Fruit fly (Drosophila melanogaster) whole organism, embryonic: Measurements from ENCODE around the gene Cep290.
A peak's percentile ranks its signal among the peaks of the same experiment; 100 is the strongest.

Experiments used
- Antp ChIP-seq: fragments of 200-800 bp; sonication (Bioruptor generic); optimal IDR thresholded peaks from 3 replicates; lab custom pipeline; 2016; ENCODE audit warnings: missing biosample characterization, missing genetic modification characterization
- CG11456 ChIP-seq: fragments of 200-800 bp; sonication (Bioruptor generic); IDR thresholded peaks from 3 replicates; pipeline ENCODE4 v1.3.6; 2022; ENCODE audit warnings: missing biosample characterization, missing genetic modification characterization
- CG11504 ChIP-seq: fragments of 200-800 bp; sonication (Bioruptor generic); optimal IDR thresholded peaks from 3 replicates; lab custom pipeline; 2019; ENCODE audit warnings: missing biosample characterization, mild to moderate bottlenecking, missing genetic modification characterization, moderate library complexity
- CG11696 ChIP-seq: fragments of 200-800 bp; sonication (Bioruptor generic); IDR thresholded peaks from 2 replicates; pipeline ENCODE4 v1.3.6; 2022; ENCODE audit warnings: missing biosample characterization, missing genetic modification characterization
- CG11723 ChIP-seq: fragments of 200-800 bp; sonication (Bioruptor generic); optimal IDR thresholded peaks from 2 replicates; lab custom pipeline; 2017; ENCODE audit warnings: missing biosample characterization, mild to moderate bottlenecking, missing genetic modification characterization
- CG12769 ChIP-seq: fragments of 200-800 bp; sonication (Bioruptor generic); optimal IDR thresholded peaks from 2 replicates; lab custom pipeline; 2019; ENCODE audit warnings: missing biosample characterization, mild to moderate bottlenecking, missing genetic modification characterization, moderate library complexity
- CG14441 ChIP-seq: fragments of 200-800 bp; sonication (Bioruptor generic); IDR thresholded peaks from 2 replicates; pipeline ENCODE4 v1.3.6; 2022; ENCODE audit warnings: missing biosample characterization, missing genetic modification characterization
- CG16863 ChIP-seq: fragments of 200-800 bp; sonication (Bioruptor generic); optimal IDR thresholded peaks from 3 replicates; lab custom pipeline; 2016; ENCODE audit warnings: missing biosample characterization, missing genetic modification characterization
- CG17328 ChIP-seq: fragments of 200-800 bp; sonication (Bioruptor generic); IDR thresholded peaks from 2 replicates; pipeline ENCODE4 v1.3.6; 2022; ENCODE audit warnings: missing biosample characterization, missing genetic modification characterization
- CG2199 ChIP-seq: fragments of 200-800 bp; sonication (Bioruptor generic); IDR thresholded peaks from 3 replicates; pipeline ENCODE4 v1.3.6; 2022; ENCODE audit warnings: missing biosample characterization, missing genetic modification characterization
- CG31441 ChIP-seq: fragments of 200-800 bp; sonication (Bioruptor generic); IDR thresholded peaks from 2 replicates; pipeline ENCODE4 v1.3.6; 2022; ENCODE audit warnings: missing biosample characterization, missing genetic modification characterization
- CG3407 ChIP-seq: fragments of 200-800 bp; sonication (Bioruptor generic); optimal IDR thresholded peaks from 2 replicates; lab custom pipeline; 2018; ENCODE audit warnings: missing biosample characterization, mild to moderate bottlenecking, missing genetic modification characterization
- CG3726 ChIP-seq: fragments of 200-800 bp; sonication (Bioruptor generic); IDR thresholded peaks from 3 replicates; pipeline ENCODE4, ENCODE4 v1.3.6; 2022; ENCODE audit warnings: missing biosample characterization, missing genetic modification characterization
- CG3838 ChIP-seq: fragments of 200-800 bp; sonication (Bioruptor generic); optimal IDR thresholded peaks from 3 replicates; lab custom pipeline; 2016; ENCODE audit warnings: missing biosample characterization, missing genetic modification characterization
- CG4617 ChIP-seq: fragments of 200-800 bp; sonication (Bioruptor generic); optimal IDR thresholded peaks from 3 replicates; lab custom pipeline; 2016; ENCODE audit warnings: missing biosample characterization, missing genetic modification characterization, borderline replicate concordance
- CG5953 ChIP-seq: fragments of 200-800 bp; sonication (Bioruptor generic); IDR thresholded peaks from 2 replicates; pipeline ENCODE4 v1.3.6; 2022; ENCODE audit warnings: missing biosample characterization, missing genetic modification characterization
- CG6654 ChIP-seq: fragments of 200-800 bp; sonication (Bioruptor generic); optimal IDR thresholded peaks from 2 replicates; lab custom pipeline; 2017; ENCODE audit warnings: missing biosample characterization, mild to moderate bottlenecking, missing genetic modification characterization
- CG7556 ChIP-seq: fragments of 200-800 bp; sonication (Bioruptor generic); optimal IDR thresholded peaks from 2 replicates; lab custom pipeline; 2017; ENCODE audit warnings: missing biosample characterization, mild to moderate bottlenecking, missing genetic modification characterization
- CG8388 ChIP-seq: fragments of 200-800 bp; sonication (Bioruptor generic); optimal IDR thresholded peaks from 2 replicates; lab custom pipeline; 2019; ENCODE audit warnings: missing biosample characterization, mild to moderate bottlenecking, missing genetic modification characterization, moderate library complexity
- Dll ChIP-seq: fragments of 200-800 bp; sonication (Bioruptor generic); IDR thresholded peaks from 4 replicates; pipeline ENCODE4 v1.3.6; 2022; ENCODE audit warnings: missing biosample characterization, missing genetic modification characterization; ENCODE audit not compliant: partially characterized antibody
- Gug ChIP-seq: fragments of 200-800 bp; sonication (Bioruptor generic); IDR thresholded peaks from 4 replicates; pipeline ENCODE4 v1.3.6; 2022; ENCODE audit warnings: missing biosample characterization, missing genetic modification characterization
- Hand ChIP-seq: fragments of 200-800 bp; sonication (Bioruptor generic); optimal IDR thresholded peaks from 2 replicates; lab custom pipeline; 2017; ENCODE audit warnings: mild to moderate bottlenecking, missing biosample characterization, missing genetic modification reagents, missing genetic modification characterization
- Hey ChIP-seq: fragments of 200-800 bp; sonication (Bioruptor generic); optimal IDR thresholded peaks from 3 replicates; lab custom pipeline; 2018; ENCODE audit warnings: missing biosample characterization, mild to moderate bottlenecking, missing genetic modification characterization
- Hr51 ChIP-seq, 2 experiments: fragments of 200-800 bp; sonication (Bioruptor generic); optimal IDR thresholded peaks; 2 replicates in 1 of 2; 3 replicates in 1 of 2; lab custom pipeline; 2016 to 2018; ENCODE audit warnings: missing biosample characterization in 2 of 2, missing genetic modification characterization in 2 of 2, mild to moderate bottlenecking in 1 of 2, moderate library complexity in 1 of 2
- Lim3 ChIP-seq: fragments of 200-800 bp; sonication (Bioruptor generic); IDR thresholded peaks from 2 replicates; pipeline ENCODE4 v1.3.6; 2022; ENCODE audit warnings: missing biosample characterization, missing genetic modification characterization
- Med ChIP-seq: fragments of 200-800 bp; sonication (Bioruptor generic); peaks from one replicate; lab custom pipeline; 2016; ENCODE audit warnings: missing biosample characterization, missing genetic modification characterization, mild to moderate bottlenecking, inconsistent platforms, moderate library complexity
- Nf-YB ChIP-seq: fragments of 200-800 bp; sonication (Bioruptor generic); optimal IDR thresholded peaks from 3 replicates; lab custom pipeline; 2019; ENCODE audit warnings: missing biosample characterization, mild to moderate bottlenecking, missing genetic modification characterization, moderate library complexity
- Oaz ChIP-seq: fragments of 200-800 bp; sonication (Bioruptor generic); IDR thresholded peaks from 2 replicates; pipeline ENCODE4 v1.3.6; 2022; ENCODE audit warnings: missing biosample characterization, missing genetic modification characterization
- Pdp1 ChIP-seq, 2 experiments: fragments of 200-800 bp; sonication (Bioruptor generic); optimal IDR thresholded peaks; 3 replicates each; lab custom pipeline; 2016; ENCODE audit warnings: missing biosample characterization in 2 of 2, missing genetic modification characterization in 2 of 2, mild to moderate bottlenecking in 1 of 2, moderate library complexity in 1 of 2
- Rx ChIP-seq: fragments of 200-800 bp; sonication (Bioruptor generic); IDR thresholded peaks from 2 replicates; pipeline ENCODE4 v1.3.6; 2022; ENCODE audit warnings: missing biosample characterization, missing genetic modification characterization
- Spps ChIP-seq: fragments of 200-800 bp; sonication (Bioruptor generic); optimal IDR thresholded peaks from 2 replicates; lab custom pipeline; 2018; ENCODE audit warnings: missing biosample characterization, mild to moderate bottlenecking, missing genetic modification characterization
- Tbp ChIP-seq: fragments of >200 bp; optimal IDR thresholded peaks from 2 replicates; lab custom pipeline; 2018; ENCODE audit warnings: missing biosample characterization, missing genetic modification characterization
- ato ChIP-seq: fragments of 200-800 bp; sonication (Bioruptor generic); IDR thresholded peaks from 2 replicates; pipeline ENCODE4 v1.3.6; 2022; ENCODE audit warnings: missing biosample characterization, missing genetic modification characterization; ENCODE audit not compliant: partially characterized antibody
- disco-r ChIP-seq: fragments of 200-800 bp; sonication (Bioruptor generic); optimal IDR thresholded peaks from 2 replicates; lab custom pipeline; 2016; ENCODE audit warnings: missing biosample characterization, missing genetic modification characterization
- dm ChIP-seq: fragments of 200-800 bp; sonication (Bioruptor generic); optimal IDR thresholded peaks from 3 replicates; lab custom pipeline; 2016; ENCODE audit warnings: missing biosample characterization, missing genetic modification characterization
- en ChIP-seq: fragments of 200-800 bp; sonication (Bioruptor generic); optimal IDR thresholded peaks from 2 replicates; lab custom pipeline; 2016; ENCODE audit warnings: missing biosample characterization, missing genetic modification characterization
- gsb ChIP-seq: fragments of 200-800 bp; sonication (Bioruptor generic); IDR thresholded peaks from 2 replicates; pipeline ENCODE4 v1.3.6; 2022; ENCODE audit warnings: missing biosample characterization, missing genetic modification characterization
- kay ChIP-seq: fragments of 200-800 bp; sonication (Bioruptor generic); optimal IDR thresholded peaks from 2 replicates; lab custom pipeline; 2016; ENCODE audit warnings: missing biosample characterization, missing genetic modification characterization
- lilli ChIP-seq: fragments of 200-800 bp; sonication (Bioruptor generic); optimal IDR thresholded peaks from 3 replicates; lab custom pipeline; 2016; ENCODE audit warnings: missing biosample characterization, missing genetic modification characterization
- mirr ChIP-seq: fragments of 200-800 bp; sonication (Bioruptor generic); optimal IDR thresholded peaks from 3 replicates; lab custom pipeline; 2018; ENCODE audit warnings: missing biosample characterization, mild to moderate bottlenecking, missing genetic modification characterization
- nerfin-2 ChIP-seq: fragments of 200-800 bp; sonication (Bioruptor generic); IDR thresholded peaks from 2 replicates; pipeline ENCODE4 v1.3.6; 2022; ENCODE audit warnings: missing biosample characterization, missing genetic modification characterization; ENCODE audit not compliant: partially characterized antibody
- oc ChIP-seq: fragments of 200-800 bp; sonication (Bioruptor generic); optimal IDR thresholded peaks from 2 replicates; lab custom pipeline; 2018; ENCODE audit warnings: missing biosample characterization, mild to moderate bottlenecking, missing genetic modification characterization, moderate library complexity
- odd ChIP-seq: fragments of 200-800 bp; sonication (Bioruptor generic); optimal IDR thresholded peaks from 2 replicates; lab custom pipeline; 2017; ENCODE audit warnings: missing biosample characterization, mild to moderate bottlenecking, missing genetic modification characterization
- prd ChIP-seq, 3 experiments: fragments of >200 bp in 2 of 3; fragments of 200-800 bp in 1 of 3; sonication (Bioruptor generic) in 1 of 3; optimal IDR thresholded peaks in 2 of 3; IDR thresholded peaks in 1 of 3; 2 replicates in 2 of 3; 3 replicates in 1 of 3; pipeline versions ENCODE4 v1.3.6 to Lab custom; 2017 to 2022; ENCODE audit warnings: missing biosample characterization in 1 of 3, missing genetic modification characterization in 1 of 3
- ro ChIP-seq: fragments of 200-800 bp; sonication (Bioruptor generic); IDR thresholded peaks from 2 replicates; pipeline ENCODE4 v1.3.6; 2022; ENCODE audit warnings: missing biosample characterization, missing genetic modification characterization
- sens-2 ChIP-seq: fragments of 200-800 bp; sonication (Bioruptor generic); IDR thresholded peaks from 2 replicates; pipeline ENCODE4 v1.3.6; 2022; ENCODE audit warnings: missing biosample characterization, missing genetic modification characterization
- sisA ChIP-seq: fragments of 200-800 bp; sonication (Bioruptor generic); IDR thresholded peaks from 2 replicates; pipeline ENCODE4 v1.3.6; 2022; ENCODE audit warnings: missing biosample characterization, missing genetic modification characterization
- so ChIP-seq: fragments of 200-800 bp; sonication (Bioruptor generic); IDR thresholded peaks from 3 replicates; pipeline ENCODE4 v1.3.6; 2022; ENCODE audit warnings: missing biosample characterization, missing genetic modification characterization
- stwl ChIP-seq: fragments of 200-800 bp; sonication (Bioruptor generic); optimal IDR thresholded peaks from 3 replicates; lab custom pipeline; 2018; ENCODE audit warnings: missing biosample characterization, mild to moderate bottlenecking, missing genetic modification characterization, moderate library complexity
- unc-4 ChIP-seq: fragments of 200-800 bp; sonication (Bioruptor generic); IDR thresholded peaks from 2 replicates; pipeline ENCODE4 v1.3.6; 2022; ENCODE audit warnings: missing biosample characterization, missing genetic modification characterization; ENCODE audit not compliant: partially characterized antibody

Gene Cep290

dm6 chr3L:820332-820731, 23.4 kb upstream of the Cep290 start (continued):
- TF ChIP-seq Med (GFP tag; lab: Kevin White, UChicago), result peak; percentile 83
- no peak for TF ChIP-seq Hand
- TF ChIP-seq CG3838, result no peak
- peak; percentile 86 for TF ChIP-seq CG31441 (GFP tag; lab: Robert Waterston, UW)
- TF ChIP-seq ro (GFP tag; lab: Robert Waterston, UW), result peak; percentile 17; the same call in 1 of the 2 replicates
- no peak for TF ChIP-seq stwl (tag; lab: Kevin White, UChicago)
- TF ChIP-seq CG4617 (GFP tag; lab: Kevin White, UChicago), result no peak
- no peak for TF ChIP-seq en (GFP tag; lab: Kevin White, UChicago)
- TF ChIP-seq CG12769 (tag; lab: Kevin White, UChicago), result no peak
- no peak for TF ChIP-seq Tbp (GFP tag; lab: Kevin White, UChicago)
- TF ChIP-seq disco-r (GFP tag; lab: Kevin White, UChicago), result no peak
- TF ChIP-seq Gug, result peak; percentile 19; the same call in 1 of the 4 replicates
- TF ChIP-seq Nf-YB (GFP tag; lab: Kevin White, UChicago), result peak; percentile 20
- TF ChIP-seq Spps (tag; lab: Kevin White, UChicago), result peak; percentile 30
- peak; percentile 72 for TF ChIP-seq sens-2 (GFP tag; lab: Robert Waterston, UW)
- TF ChIP-seq CG6654 (GFP tag; lab: Kevin White, UChicago), result peak; percentile 18
- TF ChIP-seq CG16863, result no peak
- TF ChIP-seq Rx (GFP tag; lab: Robert Waterston, UW), result peak; percentile 63
- peak; percentile 88 for TF ChIP-seq CG11504 (tag; lab: Kevin White, UChicago)
- TF ChIP-seq nerfin-2, result no peak
- peak; percentile 81 for TF ChIP-seq so (GFP tag; lab: Robert Waterston, UW)
- peak; percentile 65 for TF ChIP-seq CG7556 (GFP tag; lab: Kevin White, UChicago)
- peak; percentile 53 for TF ChIP-seq odd (GFP tag; lab: Kevin White, UChicago)
- peak; percentile 68 for TF ChIP-seq CG11696 (GFP tag; lab: Robert Waterston, UW)
- TF ChIP-seq CG11456 (GFP tag; lab: Robert Waterston, UW), result peak; percentile 59; the same call in 2 of the 3 replicates
- 0 out of 3 replicates have a peak, but pooled peaks have one; percentile 52 for TF ChIP-seq CG2199
- no peak for TF ChIP-seq prd (optimal IDR thresholded peaks at IDR 0.05; lab: Kevin White, UChicago)
- TF ChIP-seq prd (GFP tag; IDR thresholded peaks at IDR 0.05; lab: Robert Waterston, UW), result peak; percentile 84
- no peak for TF ChIP-seq unc-4 (GFP tag; lab: Robert Waterston, UW)
- TF ChIP-seq mirr, result no peak
- peak; percentile 52; the same call in 1 of the 2 replicates for TF ChIP-seq Oaz (GFP tag; lab: Robert Waterston, UW)
- peak; percentile 74 for TF ChIP-seq CG8388 (GFP tag; lab: Kevin White, UChicago)
- TF ChIP-seq kay, result no peak
- peak; percentile 63 for TF ChIP-seq CG3407 (GFP tag; lab: Kevin White, UChicago)
- TF ChIP-seq CG3726 (GFP tag; lab: Robert Waterston, UW), result peak; percentile 57; the same call in 1 of the 3 replicates
- no peak for TF ChIP-seq dm
- TF ChIP-seq CG14441 (GFP tag; lab: Robert Waterston, UW), result peak; percentile 78
- no peak for TF ChIP-seq Hey (tag; lab: Kevin White, UChicago)
- TF ChIP-seq Dll, result no peak
- TF ChIP-seq Antp (GFP tag; lab: Kevin White, UChicago), result no peak
- TF ChIP-seq Hr51 (GFP tag; optimal IDR thresholded peaks at IDR 0.05; lab: Kevin White, UChicago), result peak; percentile 22 to 83
- TF ChIP-seq oc (tag; lab: Kevin White, UChicago), result peak; percentile 48
- peak; percentile 56; the same call in 1 of the 2 replicates for TF ChIP-seq gsb (GFP tag; lab: Robert Waterston, UW)
- peak; percentile 46 for TF ChIP-seq CG11723 (GFP tag; lab: Kevin White, UChicago)
- peak; percentile 43 for TF ChIP-seq lilli (GFP tag; lab: Kevin White, UChicago)
- TF ChIP-seq CG17328 (GFP tag; lab: Robert Waterston, UW), result peak; percentile 84
- no peak for TF ChIP-seq ato (GFP tag; lab: Robert Waterston, UW)
- TF ChIP-seq Lim3 (GFP tag; lab: Robert Waterston, UW), result 0 out of 2 replicates have a peak, but pooled peaks have one; percentile 28
- TF ChIP-seq CG5953 (GFP tag; lab: Robert Waterston, UW), result peak; percentile 74
- TF ChIP-seq sisA, result peak; percentile 82
- TF ChIP-seq Pdp1 (GFP tag; optimal IDR thresholded peaks at IDR 0.05; lab: Kevin White, UChicago), result peak in 1 of 2 experiments; percentile 10
